Worm (Caenorhabditis elegans) whole organism, L4 larva: Measurements from ENCODE around the gene tbc-7.
A peak's percentile ranks its signal among the peaks of the same experiment; 100 is the strongest.

Source experiments
- D1046.2 ChIP-seq: fragments of 200-800 bp; sonication (Bioruptor generic); IDR thresholded peaks from 2 replicates; pipeline ENCODE4 v1.3.6; 2022; ENCODE audit warnings: missing genetic modification characterization, missing compliant biosample characterization
- T26A8.4 ChIP-seq: fragments of 200-800 bp; sonication (Bioruptor generic); IDR thresholded peaks from 2 replicates; pipeline ENCODE4 v1.3.6; 2022; ENCODE audit warnings: missing genetic modification characterization, missing compliant biosample characterization
- ZK337.2 ChIP-seq: fragments of 200-800 bp; sonication (Bioruptor generic); IDR thresholded peaks from 2 replicates; pipeline ENCODE4 v1.3.6; 2022; ENCODE audit warnings: missing genetic modification reagents, missing genetic modification characterization, missing compliant biosample characterization
- ZK546.5 ChIP-seq, 2 experiments: sonication (generic microtip); optimal IDR thresholded peaks; 2 replicates each; lab custom pipeline; 2017; ENCODE audit warnings: missing biosample characterization in 2 of 2, missing genetic modification characterization in 2 of 2
- aha-1 ChIP-seq: fragments of 150-350 bp; peaks from one replicate; lab custom pipeline; 2014; ENCODE audit warnings: missing biosample characterization, missing genetic modification characterization
- aly-2 ChIP-seq: sonication (generic microtip); optimal IDR thresholded peaks from 2 replicates; lab custom pipeline; 2018; ENCODE audit warnings: missing biosample characterization, missing genetic modification characterization
- attf-4 ChIP-seq: sonication (generic microtip); optimal IDR thresholded peaks from 3 replicates; lab custom pipeline; 2017; ENCODE audit warnings: missing biosample characterization, missing genetic modification characterization
- ceh-20 ChIP-seq: fragments of 200-800 bp; sonication (Bioruptor generic); IDR thresholded peaks from 2 replicates; pipeline ENCODE4 v1.3.6; 2022; ENCODE audit warnings: missing genetic modification reagents, missing genetic modification characterization, missing compliant biosample characterization
- ceh-32 ChIP-seq: sonication (generic microtip); optimal IDR thresholded peaks from 2 replicates; lab custom pipeline; 2016; ENCODE audit warnings: mild to moderate bottlenecking, missing genetic modification characterization, missing compliant biosample characterization; ENCODE audit not compliant: poor library complexity
- ceh-44 ChIP-seq: fragments of 200-800 bp; sonication (Bioruptor generic); IDR thresholded peaks from 2 replicates; pipeline ENCODE4 v1.3.6; 2022; ENCODE audit warnings: missing genetic modification reagents, missing genetic modification characterization, missing compliant biosample characterization
- ceh-82 ChIP-seq: sonication (generic microtip); optimal IDR thresholded peaks from 2 replicates; lab custom pipeline; 2017; ENCODE audit warnings: missing biosample characterization, missing genetic modification characterization
- daf-12 ChIP-seq: fragments of 150-350 bp; optimal IDR thresholded peaks from 2 replicates; lab custom pipeline; 2014; ENCODE audit warnings: missing biosample characterization, missing genetic modification reagents, missing genetic modification characterization
- daf-16 ChIP-seq, 3 experiments: sonication (generic microtip); optimal IDR thresholded peaks; 2 replicates each; lab custom pipeline; 2016 to 2017; ENCODE audit warnings: missing genetic modification characterization in 3 of 3, missing genetic modification reagents in 3 of 3, mild to moderate bottlenecking in 2 of 3, missing compliant biosample characterization in 2 of 3, missing biosample characterization in 1 of 3, moderate library complexity in 1 of 3
- dve-1 ChIP-seq: sonication (generic microtip); optimal IDR thresholded peaks from 2 replicates; lab custom pipeline; 2017; ENCODE audit warnings: antibody characterized with exemption, mild to moderate bottlenecking, missing genetic modification characterization, missing compliant biosample characterization; ENCODE audit not compliant: insufficient read depth
- egl-27 ChIP-seq: sonication (generic microtip); optimal IDR thresholded peaks from 3 replicates; lab custom pipeline; 2017; ENCODE audit warnings: missing biosample characterization, missing genetic modification reagents, missing genetic modification characterization
- hlh-30 ChIP-seq: sonication (generic microtip); optimal IDR thresholded peaks from 2 replicates; lab custom pipeline; 2017; ENCODE audit warnings: antibody characterized with exemption, mild to moderate bottlenecking, missing genetic modification characterization, missing compliant biosample characterization; ENCODE audit not compliant: insufficient read depth
- hmg-1.1 ChIP-seq: fragments of 200-800 bp; sonication (Bioruptor generic); IDR thresholded peaks from 2 replicates; pipeline ENCODE4 v1.3.6; 2022; ENCODE audit warnings: missing genetic modification reagents, missing genetic modification characterization, missing compliant biosample characterization
- lin-1 ChIP-seq: fragments of 200-800 bp; sonication (Bioruptor generic); IDR thresholded peaks from 2 replicates; pipeline ENCODE4 v1.3.6; 2022; ENCODE audit warnings: missing genetic modification reagents, missing genetic modification characterization, missing compliant biosample characterization
- lin-29 ChIP-seq: fragments of 200-800 bp; sonication (Bioruptor generic); IDR thresholded peaks from 2 replicates; pipeline ENCODE4 v1.3.6; 2022; ENCODE audit warnings: missing genetic modification reagents, missing genetic modification characterization, missing compliant biosample characterization
- mdl-1 ChIP-seq, 2 experiments: fragments of 150-350 bp in 1 of 2; sonication (generic microtip) in 1 of 2; optimal IDR thresholded peaks; 2 replicates each; lab custom pipeline; 2014 to 2017; ENCODE audit warnings: missing biosample characterization in 2 of 2, missing genetic modification characterization in 2 of 2
- mdt-29 ChIP-seq: fragments of 200-800 bp; sonication (Bioruptor generic); IDR thresholded peaks from 2 replicates; pipeline ENCODE4 v1.3.6; 2022; ENCODE audit warnings: missing genetic modification reagents, missing genetic modification characterization, missing compliant biosample characterization
- mep-1 ChIP-seq: fragments of 150-350 bp; sonication (generic microtip); optimal IDR thresholded peaks from 3 replicates; lab custom pipeline; 2014; ENCODE audit warnings: missing biosample characterization, missing genetic modification characterization
- mes-2 ChIP-seq: sonication (generic microtip); optimal IDR thresholded peaks from 2 replicates; lab custom pipeline; 2016; ENCODE audit warnings: missing genotype, mild to moderate bottlenecking, missing genetic modification characterization, missing compliant biosample characterization; ENCODE audit not compliant: poor library complexity, severe bottlenecking
- mxl-2 ChIP-seq: fragments of 200-800 bp; sonication (Bioruptor generic); conservative IDR thresholded peaks from 2 replicates; pipeline ENCODE4 v1.3.6; 2022; ENCODE audit warnings: missing genetic modification reagents, missing genetic modification characterization, missing compliant biosample characterization
- nhr-10 ChIP-seq: fragments of 150-350 bp; optimal IDR thresholded peaks from 2 replicates; lab custom pipeline; 2014; ENCODE audit warnings: missing biosample characterization, missing genetic modification characterization
- nhr-102 ChIP-seq: sonication (generic microtip); optimal IDR thresholded peaks from 2 replicates; lab custom pipeline; 2016; ENCODE audit warnings: mild to moderate bottlenecking, missing genetic modification characterization, moderate library complexity, missing compliant biosample characterization
- nhr-25 ChIP-seq: sonication (generic microtip); optimal IDR thresholded peaks from 2 replicates; lab custom pipeline; 2017; ENCODE audit warnings: missing genetic modification characterization, mild to moderate bottlenecking, missing compliant biosample characterization, antibody characterized with exemption, moderate library complexity, borderline replicate concordance; ENCODE audit not compliant: insufficient read depth
- nhr-28 ChIP-seq: fragments of 150-350 bp; optimal IDR thresholded peaks from 2 replicates; lab custom pipeline; 2014; ENCODE audit warnings: missing biosample characterization, missing genetic modification characterization
- nhr-41 ChIP-seq: fragments of 200-800 bp; sonication (Bioruptor generic); IDR thresholded peaks from 2 replicates; pipeline ENCODE4 v1.3.6; 2022; ENCODE audit warnings: missing genetic modification reagents, missing genetic modification characterization, missing compliant biosample characterization
- nhr-48 ChIP-seq: sonication (generic microtip); optimal IDR thresholded peaks from 2 replicates; lab custom pipeline; 2016; ENCODE audit warnings: mild to moderate bottlenecking, missing genetic modification characterization, missing compliant biosample characterization
- php-3 ChIP-seq: fragments of 200-800 bp; sonication (Bioruptor generic); IDR thresholded peaks from 2 replicates; pipeline ENCODE4 v1.3.6; 2022; ENCODE audit warnings: missing genetic modification reagents, missing genetic modification characterization, missing compliant biosample characterization
- rbr-2 ChIP-seq: sonication (generic microtip); optimal IDR thresholded peaks from 2 replicates; lab custom pipeline; 2016; ENCODE audit warnings: missing genotype, missing genetic modification characterization, missing compliant biosample characterization
- sdz-12 ChIP-seq: fragments of 200-800 bp; sonication (Bioruptor generic); optimal IDR thresholded peaks from 2 replicates; lab custom pipeline; 2018; ENCODE audit warnings: mild to moderate bottlenecking, missing genetic modification characterization, missing compliant biosample characterization
- set-16 ChIP-seq: fragments of 200-800 bp; sonication (Bioruptor generic); IDR thresholded peaks from 2 replicates; pipeline ENCODE4 v1.3.6; 2022; ENCODE audit warnings: missing genetic modification reagents, missing genetic modification characterization, missing compliant biosample characterization
- snpc-1.2 ChIP-seq: fragments of 200-800 bp; sonication (Bioruptor generic); IDR thresholded peaks from 2 replicates; pipeline ENCODE4 v1.3.6; 2022; ENCODE audit warnings: missing genetic modification reagents, missing genetic modification characterization, missing compliant biosample characterization
- tag-97 ChIP-seq: fragments of 200-800 bp; sonication (Bioruptor generic); IDR thresholded peaks from 2 replicates; pipeline ENCODE4 v1.3.6; 2022; ENCODE audit warnings: missing genetic modification characterization, missing compliant biosample characterization
- unc-39 ChIP-seq: sonication (generic microtip); optimal IDR thresholded peaks from 2 replicates; lab custom pipeline; 2017; ENCODE audit warnings: missing biosample characterization, missing genetic modification characterization
- unc-62 ChIP-seq, 3 experiments: fragments of 150-350 bp in 1 of 3; sonication (generic microtip); optimal IDR thresholded peaks in 2 of 3; peaks in 1 of 3; 1 replicate in 1 of 3; 2 replicates in 2 of 3; lab custom pipeline; 2014 to 2017; ENCODE audit warnings: missing biosample characterization in 3 of 3, missing genetic modification characterization in 3 of 3, missing genetic modification reagents in 3 of 3, missing genotype in 1 of 3
- zfp-3 ChIP-seq: fragments of 200-800 bp; sonication (Bioruptor generic); conservative IDR thresholded peaks from 2 replicates; pipeline ENCODE4 v1.3.6; 2022; ENCODE audit warnings: missing genetic modification reagents, missing genetic modification characterization, missing compliant biosample characterization
- zip-11 ChIP-seq: fragments of 200-800 bp; sonication (Bioruptor generic); IDR thresholded peaks from 2 replicates; pipeline ENCODE4 v1.3.6; 2022; ENCODE audit warnings: missing genetic modification characterization, missing compliant biosample characterization

Gene tbc-7

ce11 chrX:5109130-5109529, 24.9 kb upstream of the tbc-7 start, which contains the start of gene C42D8.1 (continued):
- TF ChIP-seq nhr-41 (GFP tag; lab: Robert Waterston, UW) (no peak), ceh-44 (no peak), T26A8.4 (GFP tag; lab: Robert Waterston, UW) (no peak), egl-27 (no peak), daf-16 (GFP tag; optimal IDR thresholded peaks at IDR 0.05; lab: Kevin White, UChicago) (no peak), daf-16 (tag; optimal IDR thresholded peaks at IDR 0.05; lab: Kevin White, UChicago) (peak; percentile 96), nhr-102 (tag; lab: Kevin White, UChicago) (no peak), nhr-28 (peak; percentile 67), nhr-10 (tag; lab: Kevin White, UChicago) (no peak), ZK337.2 (GFP tag; lab: Robert Waterston, UW) (no peak), php-3 (peak; percentile 82), mxl-2 (GFP tag; lab: Robert Waterston, UW) (no peak), attf-4 (tag; lab: Kevin White, UChicago) (no peak), set-16 (GFP tag; lab: Robert Waterston, UW) (no peak), daf-12 (tag; lab: Kevin White, UChicago) (no peak)

DNA sequence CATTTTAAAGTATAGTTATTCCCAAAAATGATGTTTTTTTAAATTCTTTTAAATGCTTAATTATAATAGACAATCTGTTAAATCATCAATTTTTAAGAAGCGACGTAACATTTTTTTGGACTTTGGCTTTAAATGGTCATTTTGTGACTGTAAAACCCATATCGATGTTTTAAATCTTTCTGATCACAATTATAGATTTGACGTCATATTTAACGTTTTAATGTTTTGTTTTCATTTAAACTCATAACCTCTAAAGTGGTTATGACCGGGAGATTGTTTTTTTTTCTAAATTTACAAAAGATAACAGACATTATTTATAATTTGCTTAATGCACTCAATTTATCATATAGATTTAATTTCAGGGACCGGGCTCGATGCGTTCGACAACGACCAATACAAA, 22.2 kb upstream of the tbc-7 start:
- no peak for TF ChIP-seq zfp-3
- peak; percentile 46 for TF ChIP-seq aha-1 (tag; lab: Kevin White, UChicago)
- peak; percentile 8 for TF ChIP-seq mep-1 (tag; lab: Kevin White, UChicago)
- peak in 1 of 2 experiments; percentile 95 for TF ChIP-seq unc-62 (GFP tag; optimal IDR thresholded peaks at IDR 0.05 in 1 of 2; lab: Kevin White, UChicago)
- TF ChIP-seq unc-62 (tag; optimal IDR thresholded peaks at IDR 0.05; lab: Kevin White, UChicago), result no peak

DNA sequence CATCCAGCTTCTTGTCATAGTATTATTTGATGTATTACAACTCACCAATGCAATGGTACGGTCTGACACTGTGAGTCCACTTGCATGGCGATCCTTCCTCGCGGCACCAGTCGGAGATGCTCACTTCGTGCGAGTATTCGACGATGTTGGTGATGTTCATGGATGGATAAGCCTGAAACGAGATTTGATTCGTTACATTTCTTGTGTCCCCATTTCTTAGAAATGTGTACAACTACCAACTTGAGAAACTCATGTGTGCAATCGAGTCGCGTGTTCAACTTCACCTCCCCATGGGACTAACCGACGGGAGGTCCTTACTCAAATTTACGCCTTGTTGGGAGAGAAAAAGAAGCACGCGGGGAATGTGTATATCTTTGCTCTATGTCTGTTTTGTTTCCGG, 18.6 kb upstream of the tbc-7 start:
- no peak for TF ChIP-seq nhr-25 (tag; lab: Kevin White, UChicago)
- TF ChIP-seq hmg-1.1 (GFP tag; lab: Robert Waterston, UW), result 0 out of 2 replicates have a peak, but pooled peaks have one; percentile 16
- TF ChIP-seq sdz-12, result no peak
- TF ChIP-seq ceh-82 (tag; lab: Kevin White, UChicago), result no peak
- no peak for TF ChIP-seq mep-1 (tag; lab: Kevin White, UChicago)
- peak in 1 of 2 experiments; percentile 90 for TF ChIP-seq unc-62 (GFP tag; optimal IDR thresholded peaks at IDR 0.05 in 1 of 2; lab: Kevin White, UChicago)
- TF ChIP-seq unc-62 (tag; optimal IDR thresholded peaks at IDR 0.05; lab: Kevin White, UChicago), result no peak
- TF ChIP-seq aly-2 (tag; lab: Kevin White, UChicago), result no peak
- peak in 1 of 2 experiments; percentile 4 for TF ChIP-seq mdl-1 (tag; optimal IDR thresholded peaks at IDR 0.05; lab: Kevin White, UChicago)
- no peak for TF ChIP-seq nhr-10 (tag; lab: Kevin White, UChicago)
- TF ChIP-seq hlh-30 (tag; lab: Kevin White, UChicago), result peak; percentile 44
- no peak for TF ChIP-seq daf-16 (GFP tag; optimal IDR thresholded peaks at IDR 0.05; lab: Kevin White, UChicago)
- no peak for TF ChIP-seq daf-16 (tag; optimal IDR thresholded peaks at IDR 0.05; lab: Kevin White, UChicago)

ce11 chrX:5116180-5116579, 17.9 kb upstream of the tbc-7 start:
- TF ChIP-seq nhr-48, result no peak
- no peak for TF ChIP-seq ZK337.2 (GFP tag; lab: Robert Waterston, UW)
- no peak for TF ChIP-seq daf-12 (tag; lab: Kevin White, UChicago)
- TF ChIP-seq zip-11 (GFP tag; lab: Robert Waterston, UW), result no peak
- no peak for TF ChIP-seq tag-97 (GFP tag; lab: Robert Waterston, UW)
- TF ChIP-seq dve-1 (tag; lab: Kevin White, UChicago), result no peak
- TF ChIP-seq mes-2 (tag; lab: Kevin White, UChicago), result no peak
- TF ChIP-seq D1046.2 (GFP tag; lab: Robert Waterston, UW), result no peak
- no peak for TF ChIP-seq snpc-1.2 (GFP tag; lab: Robert Waterston, UW)
- no peak for TF ChIP-seq rbr-2 (tag; lab: Kevin White, UChicago)
- no peak for TF ChIP-seq ceh-20 (GFP tag; lab: Robert Waterston, UW)
- TF ChIP-seq mdt-29 (GFP tag; lab: Robert Waterston, UW), result no peak
- TF ChIP-seq set-16 (GFP tag; lab: Robert Waterston, UW), result no peak
- TF ChIP-seq ceh-32 (tag; lab: Kevin White, UChicago), result no peak
- no peak for TF ChIP-seq unc-39 (tag; lab: Kevin White, UChicago)
- no peak for TF ChIP-seq ZK546.5 (tag; optimal IDR thresholded peaks at IDR 0.05; lab: Kevin White, UChicago)
- no peak for TF ChIP-seq php-3
- no peak for TF ChIP-seq lin-1 (GFP tag; lab: Robert Waterston, UW)
- no peak for TF ChIP-seq lin-29 (GFP tag; lab: Robert Waterston, UW)
- TF ChIP-seq ceh-82 (tag; lab: Kevin White, UChicago), result no peak
